Fruit fly (Drosophila melanogaster): ENCODE data around the gene pnr.

DNA sequence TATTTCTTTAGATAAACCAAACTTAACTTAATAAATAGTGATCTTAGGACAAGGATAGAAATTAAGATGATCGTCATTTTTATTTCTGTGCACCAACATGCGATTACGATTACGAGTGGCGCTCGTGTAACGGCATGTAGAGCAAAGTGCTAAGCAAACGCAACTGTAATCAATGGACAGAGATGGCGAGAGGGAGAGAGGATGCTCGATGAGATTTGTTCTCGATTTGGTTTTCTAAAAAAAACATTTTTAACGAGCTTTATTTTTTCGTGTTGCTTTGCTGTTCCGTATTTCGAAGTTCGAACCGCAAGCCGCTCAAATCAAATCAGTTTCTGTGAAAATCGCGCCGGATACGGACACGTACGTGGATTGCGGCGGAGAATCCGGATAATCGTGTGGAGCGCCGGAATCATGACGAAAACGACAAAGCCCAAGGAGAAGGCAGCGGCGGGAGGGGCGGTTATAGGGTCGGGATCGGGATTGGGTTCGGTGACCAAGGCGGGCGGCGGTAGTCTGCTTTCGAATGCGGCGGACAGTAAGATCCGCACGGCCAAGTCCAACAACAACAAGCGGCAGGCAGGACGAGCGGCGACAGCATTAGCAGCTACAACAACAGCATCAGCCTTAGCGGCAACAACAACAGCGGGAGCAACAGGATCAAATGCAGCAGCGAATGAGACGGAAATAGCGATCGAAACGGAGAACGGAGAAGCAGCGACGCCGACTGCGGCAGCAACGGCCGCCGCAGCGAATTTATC lies 31.9 kb upstream of the pnr start:
- no peak for TF ChIP-seq Myc (optimal IDR thresholded peaks at IDR 0.05)
- no peak for TF ChIP-seq insv (optimal IDR thresholded peaks at IDR 0.05)
- TF ChIP-seq psq (optimal IDR thresholded peaks at IDR 0.05) = no peak
- no peak for TF ChIP-seq Sin3A (optimal IDR thresholded peaks at IDR 0.05)
- no peak for TF ChIP-seq h (optimal IDR thresholded peaks at IDR 0.05)
- TF ChIP-seq ttk (optimal IDR thresholded peaks at IDR 0.05) = no peak
